Worm (Caenorhabditis elegans): Measurements from ENCODE around the gene set-1.

ce11 chrIII:6464113-6464571 lies 12.0 kb upstream of the set-1 start:
- TF ChIP-seq nfya-1 (tag; optimal IDR thresholded peaks at IDR 0.05), result peak; percentile 90
- TF ChIP-seq K02D7.2 (tag; optimal IDR thresholded peaks at IDR 0.05), result no peak
- no peak for TF ChIP-seq ceh-9 (tag; optimal IDR thresholded peaks at IDR 0.05)
- peak; percentile 14 for TF ChIP-seq dve-1 (tag; optimal IDR thresholded peaks at IDR 0.05)
- peak; percentile 28 for TF ChIP-seq ref-2 (tag; optimal IDR thresholded peaks at IDR 0.05)
- TF ChIP-seq nhr-11 (tag; optimal IDR thresholded peaks at IDR 0.05), result no peak
- TF ChIP-seq che-1 (tag; optimal IDR thresholded peaks at IDR 0.05), result no peak
- TF ChIP-seq sox-4 (tag; optimal IDR thresholded peaks at IDR 0.05), result no peak
- TF ChIP-seq pqm-1 (tag; optimal IDR thresholded peaks at IDR 0.05), result peak; percentile 5
- TF ChIP-seq pat-9 (tag; optimal IDR thresholded peaks at IDR 0.05), result peak; percentile 15
